Worm (Caenorhabditis elegans) whole organism, L1 larva: Measurements from ENCODE around the gene ipla-1.

Source experiments
- C04F5.9 ChIP-seq: sonication (generic microtip); optimal IDR thresholded peaks from 2 replicates; lab custom pipeline; 2016; ENCODE audit warnings: missing genetic modification characterization, missing compliant biosample characterization
- C16A3.4 ChIP-seq: fragments of 150-350 bp; optimal IDR thresholded peaks from 2 replicates; lab custom pipeline; 2014; ENCODE audit warnings: missing biosample characterization, missing genetic modification characterization
- C34B4.2 ChIP-seq: sonication (generic microtip); optimal IDR thresholded peaks from 2 replicates; lab custom pipeline; 2017; ENCODE audit warnings: mild to moderate bottlenecking, missing genetic modification characterization, missing compliant biosample characterization
- F16B12.6 ChIP-seq: fragments of 150-350 bp; optimal IDR thresholded peaks from 2 replicates; lab custom pipeline; 2014; ENCODE audit warnings: missing biosample characterization, missing genetic modification characterization
- aly-2 ChIP-seq: fragments of 150-350 bp; optimal IDR thresholded peaks from 2 replicates; lab custom pipeline; 2014; ENCODE audit warnings: missing biosample characterization, missing genetic modification characterization
- ces-1 ChIP-seq: fragments of 150-350 bp; optimal IDR thresholded peaks from 2 replicates; lab custom pipeline; 2014; ENCODE audit warnings: missing biosample characterization, missing genetic modification reagents, missing genetic modification characterization
- dsc-1 ChIP-seq: sonication (generic microtip); optimal IDR thresholded peaks from 2 replicates; lab custom pipeline; 2016; ENCODE audit warnings: mild to moderate bottlenecking, missing genetic modification characterization, missing compliant biosample characterization
- efl-3 ChIP-seq: fragments of 200-800 bp; sonication (Bioruptor generic); optimal IDR thresholded peaks from 2 replicates; lab custom pipeline; 2018; ENCODE audit warnings: mild to moderate bottlenecking, missing genetic modification characterization, missing compliant biosample characterization
- egl-27 ChIP-seq, 2 experiments: fragments of 150-350 bp in 1 of 2; sonication (generic microtip); optimal IDR thresholded peaks; 3 replicates each; lab custom pipeline; 2017 to 2018; ENCODE audit warnings: missing biosample characterization in 2 of 2, missing genetic modification characterization in 2 of 2, missing genetic modification reagents in 2 of 2
- elt-3 ChIP-seq, 6 experiments: fragments of 150-350 bp in 1 of 6; sonication (generic microtip); optimal IDR thresholded peaks; 2 replicates each; lab custom pipeline; 2017 to 2018; ENCODE audit warnings: missing biosample characterization in 6 of 6, missing genetic modification characterization in 6 of 6, inconsistent platforms in 1 of 6
- ets-5 ChIP-seq: fragments of 200-800 bp; sonication (Bioruptor generic); IDR thresholded peaks from 2 replicates; pipeline ENCODE4 v1.3.6; 2022; ENCODE audit warnings: missing genetic modification characterization, missing compliant biosample characterization
- fkh-10 ChIP-seq: sonication (generic microtip); optimal IDR thresholded peaks from 2 replicates; lab custom pipeline; 2017; ENCODE audit warnings: missing biosample characterization, missing genetic modification reagents, missing genetic modification characterization
- hlh-17 ChIP-seq: fragments of 200-800 bp; sonication (Bioruptor generic); optimal IDR thresholded peaks from 2 replicates; lab custom pipeline; 2018; ENCODE audit warnings: missing genetic modification characterization, mild to moderate bottlenecking, missing compliant biosample characterization, moderate library complexity, borderline replicate concordance
- hpl-2 ChIP-seq: fragments of 150-350 bp; optimal IDR thresholded peaks from 2 replicates; lab custom pipeline; 2014; ENCODE audit warnings: missing biosample characterization, missing genetic modification reagents, missing genetic modification characterization
- irx-1 ChIP-seq: sonication (generic microtip); optimal IDR thresholded peaks from 2 replicates; lab custom pipeline; 2016; ENCODE audit warnings: missing genetic modification characterization, missing compliant biosample characterization
- jun-1 ChIP-seq: fragments of 150-350 bp; optimal IDR thresholded peaks from 2 replicates; lab custom pipeline; 2014; ENCODE audit warnings: missing biosample characterization, missing genetic modification reagents, missing genetic modification characterization
- lin-15B ChIP-seq: fragments of 150-350 bp; sonication (generic microtip); optimal IDR thresholded peaks from 3 replicates; lab custom pipeline; 2014; ENCODE audit warnings: missing biosample characterization, missing genetic modification characterization
- lin-39 ChIP-seq: fragments of 150-350 bp; optimal IDR thresholded peaks from 2 replicates; lab custom pipeline; 2014; ENCODE audit warnings: missing biosample characterization, missing genetic modification reagents, missing genetic modification characterization
- lir-3 ChIP-seq: sonication (generic microtip); optimal IDR thresholded peaks from 2 replicates; lab custom pipeline; 2016; ENCODE audit warnings: mild to moderate bottlenecking, missing genetic modification characterization, moderate library complexity, missing compliant biosample characterization; ENCODE audit not compliant: poor library complexity
- lsy-2 ChIP-seq, 2 experiments: fragments of 150-350 bp; optimal IDR thresholded peaks; 2 replicates each; lab custom pipeline; 2014; ENCODE audit warnings: missing biosample characterization in 2 of 2, missing genetic modification characterization in 2 of 2
- mdl-1 ChIP-seq, 2 experiments: fragments of 150-350 bp; optimal IDR thresholded peaks; 2 replicates each; lab custom pipeline; 2014 to 2017; ENCODE audit warnings: missing biosample characterization in 2 of 2, missing genetic modification characterization in 2 of 2, inconsistent platforms in 1 of 2
- mef-2 ChIP-seq: fragments of 150-350 bp; optimal IDR thresholded peaks from 2 replicates; lab custom pipeline; 2014; ENCODE audit warnings: missing biosample characterization, missing genetic modification characterization
- nhr-77 ChIP-seq: fragments of 150-350 bp; optimal IDR thresholded peaks from 2 replicates; lab custom pipeline; 2014; ENCODE audit warnings: missing biosample characterization, missing genetic modification characterization
- nhr-84 ChIP-seq: sonication (generic microtip); optimal IDR thresholded peaks from 2 replicates; lab custom pipeline; 2017; ENCODE audit warnings: missing biosample characterization, missing genetic modification characterization
- pqm-1 ChIP-seq: sonication (generic microtip); optimal IDR thresholded peaks from 3 replicates; lab custom pipeline; 2017; ENCODE audit warnings: missing biosample characterization, missing genetic modification characterization
- skn-1 ChIP-seq: fragments of 150-350 bp; optimal IDR thresholded peaks from 2 replicates; lab custom pipeline; 2014; ENCODE audit warnings: missing biosample characterization, missing genetic modification characterization
- sox-4 ChIP-seq: sonication (generic microtip); optimal IDR thresholded peaks from 2 replicates; lab custom pipeline; 2016; ENCODE audit warnings: missing genetic modification characterization, missing compliant biosample characterization
- sptf-1 ChIP-seq: fragments of 150-350 bp; optimal IDR thresholded peaks from 2 replicates; lab custom pipeline; 2014; ENCODE audit warnings: missing biosample characterization, missing genetic modification characterization
- swsn-7 ChIP-seq: sonication (generic microtip); optimal IDR thresholded peaks from 2 replicates; lab custom pipeline; 2016; ENCODE audit warnings: missing genetic modification characterization, missing compliant biosample characterization
- tbx-2 ChIP-seq: sonication (generic microtip); optimal IDR thresholded peaks from 2 replicates; lab custom pipeline; 2016; ENCODE audit warnings: missing genetic modification characterization, missing compliant biosample characterization
- tlp-1 ChIP-seq: fragments of 150-350 bp; optimal IDR thresholded peaks from 2 replicates; lab custom pipeline; 2014; ENCODE audit warnings: missing biosample characterization, missing genetic modification characterization
- unc-130 ChIP-seq: fragments of 150-350 bp; optimal IDR thresholded peaks from 2 replicates; lab custom pipeline; 2017; ENCODE audit warnings: missing biosample characterization, missing genetic modification characterization, inconsistent platforms
- unc-62 ChIP-seq: fragments of 150-350 bp; optimal IDR thresholded peaks from 2 replicates; lab custom pipeline; 2014; ENCODE audit warnings: missing biosample characterization, missing genetic modification reagents, missing genetic modification characterization
- vab-15 ChIP-seq: sonication (generic microtip); optimal IDR thresholded peaks from 2 replicates; lab custom pipeline; 2017; ENCODE audit warnings: missing genotype, mild to moderate bottlenecking, missing genetic modification characterization, missing compliant biosample characterization
- zag-1 ChIP-seq: fragments of 150-350 bp; optimal IDR thresholded peaks from 2 replicates; lab custom pipeline; 2014; ENCODE audit warnings: missing biosample characterization, missing genetic modification characterization
- zip-4 ChIP-seq: fragments of 200-800 bp; sonication (Bioruptor generic); optimal IDR thresholded peaks from 2 replicates; lab custom pipeline; 2018; ENCODE audit warnings: mild to moderate bottlenecking, missing genetic modification characterization, moderate library complexity, missing compliant biosample characterization

Gene ipla-1

DNA sequence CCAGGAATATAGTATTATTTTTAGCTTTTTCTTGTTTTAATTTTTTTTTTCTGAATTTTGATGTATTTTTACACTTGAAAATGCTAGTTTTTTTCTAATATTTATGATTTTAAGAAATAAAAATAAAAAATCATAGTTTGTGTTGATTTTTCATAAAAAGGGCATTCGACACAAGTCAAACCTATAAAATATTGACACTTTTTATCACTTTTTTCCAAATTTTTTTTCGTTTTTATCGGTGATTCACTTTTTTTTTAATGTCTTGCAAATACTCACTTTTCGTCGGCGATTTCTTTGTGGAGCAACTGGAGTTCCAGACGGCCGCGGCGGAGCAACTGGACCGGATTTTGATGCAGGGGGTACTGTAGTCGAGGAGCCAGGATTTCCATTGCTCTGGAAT is 3.7 kb downstream of the ipla-1 start:
- no peak for TF ChIP-seq lir-3
- TF ChIP-seq ces-1 (GFP tag; lab: Kevin White, UChicago), result no peak
- TF ChIP-seq irx-1 (tag; lab: Kevin White, UChicago), result no peak
- TF ChIP-seq swsn-7 (tag; lab: Kevin White, UChicago), result no peak
- TF ChIP-seq zip-4 (GFP tag; lab: Kevin White, UChicago), result no peak
- no peak for TF ChIP-seq pqm-1 (tag; lab: Kevin White, UChicago)
- TF ChIP-seq C16A3.4 (tag; lab: Kevin White, UChicago), result no peak
- no peak for TF ChIP-seq nhr-77
- TF ChIP-seq hpl-2 (GFP tag; lab: Kevin White, UChicago), result no peak
- TF ChIP-seq ets-5 (GFP tag; lab: Robert Waterston, UW), result no peak
- no peak for TF ChIP-seq hlh-17 (GFP tag; lab: Kevin White, UChicago)
- no peak for TF ChIP-seq zag-1
- TF ChIP-seq lin-15B, result no peak
- no peak for TF ChIP-seq vab-15 (tag; lab: Kevin White, UChicago)
- no peak for TF ChIP-seq tbx-2 (tag; lab: Kevin White, UChicago)
- no peak for TF ChIP-seq unc-62 (GFP tag; lab: Kevin White, UChicago)
- no peak for TF ChIP-seq unc-130 (tag; lab: Kevin White, UChicago)
- TF ChIP-seq egl-27 (tag; optimal IDR thresholded peaks at IDR 0.05; lab: Kevin White, UChicago), result no peak
- no peak for TF ChIP-seq lin-39 (tag; lab: Kevin White, UChicago)
- no peak for TF ChIP-seq sptf-1 (tag; lab: Kevin White, UChicago)

DNA sequence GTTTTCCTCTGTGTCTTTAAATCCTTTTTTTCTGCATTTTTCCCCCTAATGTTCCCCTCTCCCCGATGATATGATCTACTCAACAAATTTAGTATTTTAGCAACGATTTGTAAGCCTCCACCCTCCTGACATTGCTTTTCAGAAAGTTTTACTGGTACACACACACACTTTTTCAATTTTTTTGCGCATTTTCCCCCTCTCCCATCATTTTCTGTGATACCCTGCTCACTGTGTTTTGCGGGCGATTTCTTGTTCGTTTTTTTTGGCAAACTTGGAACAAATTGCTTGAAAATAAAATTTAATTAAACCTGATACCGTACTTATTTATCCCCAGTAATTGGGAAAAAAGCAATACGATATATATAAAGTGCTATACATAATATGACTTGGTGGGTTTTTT is 10.5 kb downstream of the ipla-1 start:
- TF ChIP-seq dsc-1 (tag; lab: Kevin White, UChicago) (no peak), ets-5 (GFP tag; lab: Robert Waterston, UW) (no peak), jun-1 (tag; lab: Kevin White, UChicago) (no peak), tlp-1 (tag; lab: Kevin White, UChicago) (no peak), aly-2 (tag; lab: Kevin White, UChicago) (peak; percentile 21), lsy-2 (tag; optimal IDR thresholded peaks at IDR 0.05; lab: Kevin White, UChicago) (no peak)

DNA sequence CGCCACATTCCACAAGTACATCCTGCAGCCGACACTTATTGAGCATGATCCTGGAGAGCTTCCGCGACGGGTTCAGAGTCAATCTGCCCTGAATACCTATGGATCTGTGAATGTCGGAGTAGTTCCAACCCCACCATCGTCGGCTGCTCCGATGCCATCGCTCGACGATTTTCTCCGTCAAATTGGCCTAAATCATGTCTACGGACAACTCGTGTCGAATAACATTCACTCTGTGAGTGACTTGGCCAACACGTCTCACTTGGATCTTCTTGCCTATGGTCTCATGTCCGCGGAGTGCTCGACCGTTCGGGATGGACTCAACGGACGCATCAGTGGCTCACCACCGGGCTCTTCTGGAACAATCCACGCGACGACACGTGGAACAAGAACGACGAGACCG is 11.1 kb downstream of the ipla-1 start:
- TF ChIP-seq zag-1 (no peak), fkh-10 (GFP tag; lab: Kevin White, UChicago) (no peak), mdl-1 (tag; optimal IDR thresholded peaks at IDR 0.05; lab: Kevin White, UChicago) (no peak), ces-1 (GFP tag; lab: Kevin White, UChicago) (no peak), C04F5.9 (tag; lab: Kevin White, UChicago) (no peak), tbx-2 (tag; lab: Kevin White, UChicago) (no peak), elt-3 (tag; optimal IDR thresholded peaks at IDR 0.05; lab: Kevin White, UChicago) (no peak), sox-4 (tag; lab: Kevin White, UChicago) (no peak), skn-1 (tag; lab: Kevin White, UChicago) (no peak), unc-62 (GFP tag; lab: Kevin White, UChicago) (no peak), F16B12.6 (tag; lab: Kevin White, UChicago) (no peak), mef-2 (tag; lab: Kevin White, UChicago) (no peak)

DNA sequence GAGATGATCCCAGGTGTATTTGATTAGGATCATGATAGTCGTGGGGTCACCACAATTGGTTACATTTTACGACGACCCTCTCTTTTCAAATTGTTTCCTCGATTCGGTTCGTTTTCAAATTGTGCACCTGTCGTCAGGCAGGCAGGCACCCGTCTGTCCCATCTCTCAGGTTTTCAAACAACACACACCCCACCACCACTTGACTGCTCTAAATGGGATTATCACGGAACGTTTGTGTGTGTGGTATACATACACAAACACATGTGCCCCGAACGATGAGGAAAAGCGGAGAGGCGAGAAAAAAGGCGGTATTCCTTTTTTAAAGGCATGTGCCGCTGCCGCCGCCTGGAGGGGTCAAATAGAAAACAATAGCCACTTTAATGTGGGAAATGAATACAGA is 15.8 kb downstream of the ipla-1 start:
- TF ChIP-seq nhr-84 (no peak), sox-4 (tag; lab: Kevin White, UChicago) (no peak), ces-1 (GFP tag; lab: Kevin White, UChicago) (no peak), efl-3 (GFP tag; lab: Kevin White, UChicago) (no peak), nhr-77 (no peak), C34B4.2 (tag; lab: Kevin White, UChicago) (no peak), F16B12.6 (tag; lab: Kevin White, UChicago) (no peak), hlh-17 (GFP tag; lab: Kevin White, UChicago) (no peak)
